Worm (Caenorhabditis elegans): ENCODE measurements around the gene mif-2.

- TF ChIP-seq cog-1 (tag; optimal IDR thresholded peaks at IDR 0.05) (no peak), T22C8.4 (GFP tag; IDR thresholded peaks at IDR 0.05) (no peak), tab-1 (GFP tag; IDR thresholded peaks at IDR 0.05) (no peak), ref-1 (GFP tag; conservative IDR thresholded peaks at IDR 0.05) (no peak)
These were observed 48.7 kb upstream of the mif-2 start for ce11 chrV:12026878-12027477.

Measured in whole organism, midembryonic.